Fruit fly (Drosophila melanogaster) whole organism, pupa: Measurements from ENCODE around the gene anchor.

ENCODE experiments used
- CG10348 ChIP-seq: fragments of 200-800 bp; sonication (Bioruptor generic); IDR thresholded peaks from 2 replicates; pipeline ENCODE4 v1.3.6; 2022; ENCODE audit warnings: missing biosample characterization, missing genetic modification characterization
- CG12605 ChIP-seq: fragments of 200-800 bp; sonication (Bioruptor generic); IDR thresholded peaks from 2 replicates; pipeline ENCODE4 v1.3.6; 2022; ENCODE audit warnings: missing biosample characterization, missing genetic modification characterization
- CG13204 ChIP-seq: fragments of 200-800 bp; sonication (Bioruptor generic); optimal IDR thresholded peaks from 2 replicates; lab custom pipeline; 2018; ENCODE audit warnings: missing biosample characterization, mild to moderate bottlenecking, missing genetic modification characterization, moderate library complexity
- CG14655 ChIP-seq: fragments of 200-800 bp; sonication (Bioruptor generic); optimal IDR thresholded peaks from 3 replicates; lab custom pipeline; 2017; ENCODE audit warnings: mild to moderate bottlenecking, missing biosample characterization, missing genetic modification reagents, missing genetic modification characterization
- CG15710 ChIP-seq: fragments of 200-800 bp; sonication (Bioruptor generic); optimal IDR thresholded peaks from 2 replicates; lab custom pipeline; 2018; ENCODE audit warnings: missing biosample characterization, mild to moderate bottlenecking, missing genetic modification characterization, moderate library complexity
- CG17806 ChIP-seq: fragments of 200-800 bp; sonication (Bioruptor generic); optimal IDR thresholded peaks from 2 replicates; lab custom pipeline; 2018; ENCODE audit warnings: missing biosample characterization, mild to moderate bottlenecking, missing genetic modification characterization, moderate library complexity
- CG32121 ChIP-seq: fragments of 200-800 bp; sonication (Bioruptor generic); IDR thresholded peaks from 2 replicates; pipeline ENCODE4 v1.3.6; 2022; ENCODE audit warnings: missing biosample characterization, missing genetic modification characterization
- CG34367 ChIP-seq: fragments of 200-800 bp; sonication (Bioruptor generic); optimal IDR thresholded peaks from 2 replicates; lab custom pipeline; 2018; ENCODE audit warnings: missing biosample characterization, mild to moderate bottlenecking, missing genetic modification characterization
- CG4496 ChIP-seq: fragments of 200-800 bp; sonication (Bioruptor generic); IDR thresholded peaks from 3 replicates; pipeline ENCODE4 v1.3.6; 2022; ENCODE audit warnings: missing biosample characterization, missing genetic modification characterization
- CG8159 ChIP-seq: fragments of 200-800 bp; sonication (Bioruptor generic); optimal IDR thresholded peaks from 3 replicates; lab custom pipeline; 2018; ENCODE audit warnings: missing biosample characterization, mild to moderate bottlenecking, missing genetic modification characterization, moderate library complexity
- CG8301 ChIP-seq: fragments of 200-800 bp; sonication (Bioruptor generic); optimal IDR thresholded peaks from 2 replicates; lab custom pipeline; 2018; ENCODE audit warnings: missing biosample characterization, mild to moderate bottlenecking, missing genetic modification characterization
- CG9948 ChIP-seq: fragments of 200-800 bp; sonication (Bioruptor generic); optimal IDR thresholded peaks from 2 replicates; lab custom pipeline; 2018; ENCODE audit warnings: missing biosample characterization, mild to moderate bottlenecking, missing genetic modification characterization, moderate library complexity
- D1 ChIP-seq: fragments of 200-800 bp; sonication (Bioruptor generic); optimal IDR thresholded peaks from 2 replicates; lab custom pipeline; 2018; ENCODE audit warnings: missing biosample characterization, mild to moderate bottlenecking, missing genetic modification characterization, moderate library complexity
- EcR ChIP-seq: fragments of 200-800 bp; sonication (Bioruptor generic); optimal IDR thresholded peaks from 3 replicates; lab custom pipeline; 2019; ENCODE audit warnings: missing biosample characterization, missing genetic modification characterization, mild to moderate bottlenecking, moderate library complexity, missing genetic modification reagents
- Ets98B ChIP-seq: fragments of 200-800 bp; sonication (Bioruptor generic); IDR thresholded peaks from 2 replicates; pipeline ENCODE4 v1.3.6; 2022; ENCODE audit warnings: missing biosample characterization, missing genetic modification characterization
- Pif1A ChIP-seq: fragments of 200-800 bp; sonication (Bioruptor generic); optimal IDR thresholded peaks from 3 replicates; lab custom pipeline; 2016; ENCODE audit warnings: missing biosample characterization, missing genetic modification characterization
- Pif1B ChIP-seq: fragments of 200-800 bp; sonication (Bioruptor generic); optimal IDR thresholded peaks from 3 replicates; lab custom pipeline; 2016; ENCODE audit warnings: missing biosample characterization, missing genetic modification characterization
- Snoo ChIP-seq: fragments of 200-800 bp; sonication (Bioruptor generic); optimal IDR thresholded peaks from 3 replicates; lab custom pipeline; 2017; ENCODE audit warnings: missing biosample characterization, mild to moderate bottlenecking, missing genetic modification characterization, inconsistent platforms
- fd96Ca ChIP-seq: fragments of 200-800 bp; sonication (Bioruptor generic); IDR thresholded peaks from 3 replicates; pipeline ENCODE4 v1.3.6; 2022; ENCODE audit warnings: missing biosample characterization, missing genetic modification characterization
- gl ChIP-seq: fragments of 200-800 bp; sonication (Bioruptor generic); optimal IDR thresholded peaks from 2 replicates; lab custom pipeline; 2018; ENCODE audit warnings: missing biosample characterization, mild to moderate bottlenecking, missing genetic modification characterization
- rn ChIP-seq: fragments of 200-800 bp; sonication (Bioruptor generic); IDR thresholded peaks from 2 replicates; pipeline ENCODE4 v1.3.6; 2022; ENCODE audit warnings: missing biosample characterization, missing genetic modification characterization

Gene anchor

dm6 chr3L:17654668-17655050, 33.0 kb downstream of the anchor start:
- TF ChIP-seq CG4496 (GFP tag; lab: Robert Waterston, UW), result no peak
- TF ChIP-seq CG14655 (GFP tag; lab: Kevin White, UChicago), result no peak
- no peak for TF ChIP-seq gl (tag; lab: Kevin White, UChicago)
- TF ChIP-seq D1 (tag; lab: Kevin White, UChicago), result no peak
- TF ChIP-seq rn (GFP tag; lab: Robert Waterston, UW), result no peak
- TF ChIP-seq Snoo (tag; lab: Kevin White, UChicago), result no peak
- no peak for TF ChIP-seq fd96Ca (GFP tag; lab: Robert Waterston, UW)
- no peak for TF ChIP-seq CG13204 (GFP tag; lab: Kevin White, UChicago)
- no peak for TF ChIP-seq CG9948
- TF ChIP-seq Pif1A, result no peak
- TF ChIP-seq CG32121 (GFP tag; lab: Robert Waterston, UW), result no peak
- TF ChIP-seq EcR (GFP tag; lab: Kevin White, UChicago), result no peak
- no peak for TF ChIP-seq CG34367 (tag; lab: Kevin White, UChicago)

dm6 chr3L:17655837-17656308, 34.2 kb downstream of the anchor start:
- no peak for TF ChIP-seq CG8159 (tag; lab: Kevin White, UChicago)
- TF ChIP-seq Ets98B, result 0 out of 2 replicates have a peak, but pooled peaks have one; percentile 25
- TF ChIP-seq CG13204 (GFP tag; lab: Kevin White, UChicago), result no peak
- TF ChIP-seq Snoo (tag; lab: Kevin White, UChicago), result peak; percentile 2
- TF ChIP-seq, all 21 proteins: peak for 2

dm6 chr3L:17656716-17657395, 35.2 kb downstream of the anchor start:
- TF ChIP-seq CG32121 (GFP tag; lab: Robert Waterston, UW) (0 out of 2 replicates have a peak, but pooled peaks have one; percentile 16), gl (tag; lab: Kevin White, UChicago) (no peak), CG14655 (GFP tag; lab: Kevin White, UChicago) (no peak)

- TF ChIP-seq Pif1A (peak; percentile 78), CG12605 (GFP tag; lab: Robert Waterston, UW) (peak; percentile 70; the same call in 1 of the 2 replicates), rn (GFP tag; lab: Robert Waterston, UW) (peak; percentile 54; the same call in 1 of the 2 replicates), Pif1B (GFP tag; lab: Kevin White, UChicago) (peak; percentile 82), CG13204 (GFP tag; lab: Kevin White, UChicago) (peak; percentile 63), fd96Ca (GFP tag; lab: Robert Waterston, UW) (peak; percentile 83; the same call in 2 of the 3 replicates), Snoo (tag; lab: Kevin White, UChicago) (peak; percentile 58), CG4496 (GFP tag; lab: Robert Waterston, UW) (peak; percentile 85), CG10348 (no peak), CG8301 (tag; lab: Kevin White, UChicago) (peak; percentile 88), CG32121 (GFP tag; lab: Robert Waterston, UW) (peak; percentile 54; the same call in 1 of the 2 replicates), D1 (tag; lab: Kevin White, UChicago) (peak; percentile 68), Ets98B (peak; percentile 75), CG9948 (peak; percentile 90), CG17806 (tag; lab: Kevin White, UChicago) (peak; percentile 84), CG34367 (tag; lab: Kevin White, UChicago) (peak; percentile 85), CG14655 (GFP tag; lab: Kevin White, UChicago) (peak; percentile 89), CG8159 (tag; lab: Kevin White, UChicago) (peak; percentile 89), gl (tag; lab: Kevin White, UChicago) (peak; percentile 55), CG15710 (tag; lab: Kevin White, UChicago) (peak; percentile 88), EcR (GFP tag; lab: Kevin White, UChicago) (peak; percentile 96)
These were observed 36.2 kb downstream of the anchor start for dm6 chr3L:17657728-17658379.

dm6 chr3L:17658423-17659267, 37.0 kb downstream of the anchor start:
- TF ChIP-seq CG4496 (GFP tag; lab: Robert Waterston, UW) (peak; percentile 87), CG8159 (tag; lab: Kevin White, UChicago) (no peak), CG17806 (tag; lab: Kevin White, UChicago) (peak; percentile 47), Pif1A (peak; percentile 56), CG32121 (GFP tag; lab: Robert Waterston, UW) (peak; percentile 66), gl (tag; lab: Kevin White, UChicago) (no peak), Ets98B (peak; percentile 89), CG15710 (tag; lab: Kevin White, UChicago) (peak; percentile 17), Snoo (tag; lab: Kevin White, UChicago) (peak; percentile 34), CG10348 (peak; percentile 49; the same call in 1 of the 2 replicates), fd96Ca (GFP tag; lab: Robert Waterston, UW) (peak; percentile 86; the same call in 2 of the 3 replicates), CG34367 (tag; lab: Kevin White, UChicago) (no peak), D1 (tag; lab: Kevin White, UChicago) (no peak), rn (GFP tag; lab: Robert Waterston, UW) (peak; percentile 49; the same call in 1 of the 2 replicates), CG12605 (GFP tag; lab: Robert Waterston, UW) (peak; percentile 76), CG14655 (GFP tag; lab: Kevin White, UChicago) (peak; percentile 57), EcR (GFP tag; lab: Kevin White, UChicago) (no peak), CG9948 (peak; percentile 30), Pif1B (GFP tag; lab: Kevin White, UChicago) (peak; percentile 44), CG8301 (tag; lab: Kevin White, UChicago) (peak; percentile 62), CG13204 (GFP tag; lab: Kevin White, UChicago) (no peak)
